Worm (Caenorhabditis elegans) whole organism, L2 larva: ENCODE measurements around the gene ZK666.15.

Experiments
- C34F6.9 ChIP-seq: fragments of 150-350 bp; optimal IDR thresholded peaks from 2 replicates; lab custom pipeline; 2014; ENCODE audit warnings: missing biosample characterization, missing genetic modification characterization
- F13H6.1 ChIP-seq: sonication (generic microtip); optimal IDR thresholded peaks from 2 replicates; lab custom pipeline; 2016; ENCODE audit warnings: missing genetic modification characterization, missing compliant biosample characterization
- R02D3.7 ChIP-seq: fragments of 150-350 bp; optimal IDR thresholded peaks from 2 replicates; lab custom pipeline; 2014; ENCODE audit warnings: missing biosample characterization, missing genetic modification characterization
- Y55F3AM.14 ChIP-seq: fragments of 200-800 bp; sonication (Bioruptor generic); optimal IDR thresholded peaks from 2 replicates; lab custom pipeline; 2018; ENCODE audit warnings: mild to moderate bottlenecking, missing genetic modification characterization, missing compliant biosample characterization
- ZK546.5 ChIP-seq: sonication (generic microtip); optimal IDR thresholded peaks from 2 replicates; lab custom pipeline; 2017; ENCODE audit warnings: missing biosample characterization, missing genetic modification characterization
- aly-2 ChIP-seq: fragments of 150-350 bp; optimal IDR thresholded peaks from 2 replicates; lab custom pipeline; 2014; ENCODE audit warnings: missing biosample characterization, missing genetic modification characterization
- ama-1 ChIP-seq: fragments of 150-350 bp; optimal IDR thresholded peaks from 2 replicates; lab custom pipeline; 2018; ENCODE audit warnings: inconsistent platforms
- blmp-1 ChIP-seq: sonication (generic microtip); optimal IDR thresholded peaks from 2 replicates; lab custom pipeline; 2017; ENCODE audit warnings: missing genetic modification characterization, mild to moderate bottlenecking, missing compliant biosample characterization, antibody characterized with exemption, moderate library complexity; ENCODE audit not compliant: insufficient read depth
- ceh-16 ChIP-seq: fragments of 150-350 bp; optimal IDR thresholded peaks from 2 replicates; lab custom pipeline; 2014; ENCODE audit warnings: missing biosample characterization, missing genetic modification characterization
- crh-2 ChIP-seq: sonication (generic microtip); optimal IDR thresholded peaks from 2 replicates; lab custom pipeline; 2017; ENCODE audit warnings: missing biosample characterization, missing genetic modification characterization
- elt-3 ChIP-seq: sonication (generic microtip); optimal IDR thresholded peaks from 2 replicates; lab custom pipeline; 2017; ENCODE audit warnings: missing biosample characterization, missing genetic modification characterization
- fos-1 ChIP-seq: fragments of 150-350 bp; optimal IDR thresholded peaks from 2 replicates; lab custom pipeline; 2014; ENCODE audit warnings: missing biosample characterization, missing genetic modification characterization
- gmeb-1 ChIP-seq: fragments of 150-350 bp; optimal IDR thresholded peaks from 2 replicates; lab custom pipeline; 2014; ENCODE audit warnings: missing biosample characterization, missing genetic modification characterization
- lin-11 ChIP-seq: fragments of 150-350 bp; sonication (generic microtip); optimal IDR thresholded peaks from 2 replicates; lab custom pipeline; 2014; ENCODE audit warnings: missing biosample characterization, missing genetic modification characterization, inconsistent platforms, mixed read lengths
- lin-13 ChIP-seq: fragments of 150-350 bp; optimal IDR thresholded peaks from 2 replicates; lab custom pipeline; 2014; ENCODE audit warnings: missing biosample characterization, missing genetic modification reagents, missing genetic modification characterization
- lsy-2 ChIP-seq, 2 experiments: fragments of 150-350 bp in 1 of 2; sonication (generic microtip) in 1 of 2; optimal IDR thresholded peaks; 2 replicates each; lab custom pipeline; 2014 to 2017; ENCODE audit warnings: missing biosample characterization in 2 of 2, missing genetic modification characterization in 2 of 2
- mbf-1 ChIP-seq: sonication (generic microtip); optimal IDR thresholded peaks from 2 replicates; lab custom pipeline; 2017; ENCODE audit warnings: missing biosample characterization, missing genetic modification characterization
- mdl-1 ChIP-seq, 2 experiments: fragments of 150-350 bp in 1 of 2; sonication (generic microtip) in 1 of 2; optimal IDR thresholded peaks; 2 replicates each; lab custom pipeline; 2017; ENCODE audit warnings: missing biosample characterization in 2 of 2, missing genetic modification characterization in 2 of 2
- nhr-11 ChIP-seq: fragments of 150-350 bp; optimal IDR thresholded peaks from 2 replicates; lab custom pipeline; 2014; ENCODE audit warnings: missing biosample characterization, missing genetic modification characterization
- nhr-12 ChIP-seq: fragments of 150-350 bp; optimal IDR thresholded peaks from 2 replicates; lab custom pipeline; 2014; ENCODE audit warnings: missing biosample characterization, missing genetic modification characterization
- nhr-129 ChIP-seq: fragments of 150-350 bp; optimal IDR thresholded peaks from 2 replicates; lab custom pipeline; 2014; ENCODE audit warnings: missing biosample characterization, missing genetic modification characterization
- nhr-21 ChIP-seq: fragments of 150-350 bp; optimal IDR thresholded peaks from 2 replicates; lab custom pipeline; 2014; ENCODE audit warnings: missing biosample characterization, missing genetic modification characterization
- nhr-23 ChIP-seq: fragments of 150-350 bp; optimal IDR thresholded peaks from 2 replicates; lab custom pipeline; 2014; ENCODE audit warnings: missing biosample characterization, missing genetic modification reagents, missing genetic modification characterization
- nhr-25 ChIP-seq: fragments of 150-350 bp; sonication (generic microtip); optimal IDR thresholded peaks from 3 replicates; lab custom pipeline; 2014; ENCODE audit warnings: missing biosample characterization, missing genetic modification characterization
- nhr-6 ChIP-seq: fragments of 150-350 bp; optimal IDR thresholded peaks from 2 replicates; lab custom pipeline; 2014; ENCODE audit warnings: missing biosample characterization, missing genetic modification characterization
- nhr-77 ChIP-seq: fragments of 150-350 bp; optimal IDR thresholded peaks from 2 replicates; lab custom pipeline; 2014; ENCODE audit warnings: missing biosample characterization, missing genetic modification characterization
- peb-1 ChIP-seq: fragments of 150-350 bp; optimal IDR thresholded peaks from 2 replicates; lab custom pipeline; 2014; ENCODE audit warnings: missing biosample characterization, missing genetic modification characterization
- sem-4 ChIP-seq: fragments of 150-350 bp; optimal IDR thresholded peaks from 2 replicates; lab custom pipeline; 2014; ENCODE audit warnings: missing biosample characterization, missing genetic modification reagents, missing genetic modification characterization
- sma-3 ChIP-seq: sonication (generic microtip); optimal IDR thresholded peaks from 2 replicates; lab custom pipeline; 2016; ENCODE audit warnings: missing genetic modification reagents, missing genetic modification characterization, missing compliant biosample characterization
- sma-9 ChIP-seq, 2 experiments: fragments of 150-350 bp in 1 of 2; sonication (generic microtip) in 1 of 2; optimal IDR thresholded peaks; 2 replicates each; lab custom pipeline; 2014 to 2016; ENCODE audit warnings: missing genetic modification characterization in 2 of 2, mild to moderate bottlenecking in 1 of 2, missing biosample characterization in 1 of 2, missing compliant biosample characterization in 1 of 2, missing genetic modification reagents in 1 of 2, moderate library complexity in 1 of 2
- snpc-4 ChIP-seq: fragments of 150-350 bp; optimal IDR thresholded peaks from 2 replicates; lab custom pipeline; 2014; ENCODE audit warnings: missing biosample characterization, missing genetic modification characterization
- unc-39 ChIP-seq: fragments of 150-350 bp; optimal IDR thresholded peaks from 2 replicates; lab custom pipeline; 2014; ENCODE audit warnings: missing biosample characterization, missing genetic modification characterization
- unc-55 ChIP-seq: fragments of 150-350 bp; sonication (generic microtip); optimal IDR thresholded peaks from 3 replicates; lab custom pipeline; 2014; ENCODE audit warnings: missing biosample characterization, missing genetic modification reagents, missing genetic modification characterization
- zag-1 ChIP-seq: fragments of 150-350 bp; optimal IDR thresholded peaks from 2 replicates; lab custom pipeline; 2014; ENCODE audit warnings: missing biosample characterization, missing genetic modification characterization
- ztf-1 ChIP-seq: fragments of 200-800 bp; sonication (Bioruptor generic); conservative IDR thresholded peaks from 2 replicates; pipeline ENCODE4 v1.3.6; 2022; ENCODE audit warnings: missing genetic modification characterization, missing compliant biosample characterization
- ztf-11 ChIP-seq: sonication (generic microtip); optimal IDR thresholded peaks from 2 replicates; lab custom pipeline; 2017; ENCODE audit warnings: missing biosample characterization, missing genetic modification characterization
- ztf-4 ChIP-seq: fragments of 150-350 bp; optimal IDR thresholded peaks from 2 replicates; lab custom pipeline; 2014; ENCODE audit warnings: missing biosample characterization, missing genetic modification characterization

ZK666.15 gene

ce11 chrII:10444971-10445707 is 41.7 kb upstream of the ZK666.15 start:
- TF ChIP-seq lsy-2 (tag; optimal IDR thresholded peaks at IDR 0.05; lab: Kevin White, UChicago) (peak in 1 of 2 experiments; percentile 74), snpc-4 (tag; lab: Kevin White, UChicago) (no peak), gmeb-1 (tag; lab: Kevin White, UChicago) (no peak), sma-9 (GFP tag; optimal IDR thresholded peaks at IDR 0.05; lab: Kevin White, UChicago) (peak; percentile 34), sma-9 (tag; optimal IDR thresholded peaks at IDR 0.05; lab: Kevin White, UChicago) (no peak), nhr-129 (tag; lab: Kevin White, UChicago) (peak; percentile 22), F13H6.1 (tag; lab: Kevin White, UChicago) (peak; percentile 16), mbf-1 (no peak)

DNA sequence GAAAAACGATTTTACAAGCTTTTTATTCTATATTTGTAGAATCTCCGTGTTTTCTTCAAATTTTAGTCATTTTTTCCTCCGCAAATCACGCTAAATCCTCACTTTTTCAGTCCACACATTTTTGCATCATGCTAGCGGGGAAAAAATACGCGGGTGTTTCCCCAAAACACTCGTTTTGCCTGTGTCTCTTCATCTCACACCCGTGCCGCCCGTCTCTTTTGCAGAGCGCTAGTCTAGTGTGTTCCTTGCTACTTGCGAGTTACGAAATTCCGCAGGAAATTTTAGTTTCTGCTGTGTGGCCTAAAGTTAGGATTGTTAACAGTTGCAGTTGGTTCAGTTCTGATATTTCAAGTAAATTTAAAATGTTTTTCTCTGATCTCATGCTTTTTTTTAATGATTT is 41.1 kb upstream of the ZK666.15 start:
- peak; percentile 63 for TF ChIP-seq nhr-11
- no peak for TF ChIP-seq ztf-11 (tag; lab: Kevin White, UChicago)
- peak; percentile 15 to 23 for TF ChIP-seq mdl-1 (tag; optimal IDR thresholded peaks at IDR 0.05; lab: Kevin White, UChicago)
- TF ChIP-seq nhr-23 (tag; lab: Kevin White, UChicago): no peak
- no peak for TF ChIP-seq aly-2 (tag; lab: Kevin White, UChicago)
- peak; percentile 83 for TF ChIP-seq sma-9 (GFP tag; optimal IDR thresholded peaks at IDR 0.05; lab: Kevin White, UChicago)
- no peak for TF ChIP-seq sma-9 (tag; optimal IDR thresholded peaks at IDR 0.05; lab: Kevin White, UChicago)
- TF ChIP-seq lin-13 (GFP tag; lab: Kevin White, UChicago): no peak
- TF ChIP-seq unc-39 (tag; lab: Kevin White, UChicago): no peak
- TF ChIP-seq fos-1: peak; percentile 56
- TF ChIP-seq gmeb-1 (tag; lab: Kevin White, UChicago): peak; percentile 7
- no peak for TF ChIP-seq zag-1 (tag; lab: Kevin White, UChicago)
- TF ChIP-seq elt-3 (tag; lab: Kevin White, UChicago): no peak
- peak; percentile 97 for TF ChIP-seq nhr-129 (tag; lab: Kevin White, UChicago)
- TF ChIP-seq lsy-2 (tag; optimal IDR thresholded peaks at IDR 0.05; lab: Kevin White, UChicago): peak in 1 of 2 experiments; percentile 7
- no peak for TF ChIP-seq Y55F3AM.14 (GFP tag; lab: Kevin White, UChicago)
- peak; percentile 22 for TF ChIP-seq C34F6.9
- peak; percentile 43 for TF ChIP-seq ama-1 (lab: Kevin White, UChicago)
- TF ChIP-seq lin-11: peak; percentile 17
- peak; percentile 32 for TF ChIP-seq unc-55

ce11 chrII:10446300-10446699 is 40.5 kb upstream of the ZK666.15 start:
- TF ChIP-seq nhr-6 (tag; lab: Kevin White, UChicago) (peak; percentile 48), sma-3 (GFP tag; lab: Kevin White, UChicago) (peak; percentile 41), crh-2 (tag; lab: Kevin White, UChicago) (peak; percentile 59), nhr-12 (no peak), snpc-4 (tag; lab: Kevin White, UChicago) (no peak), R02D3.7 (no peak), gmeb-1 (tag; lab: Kevin White, UChicago) (no peak), sem-4 (tag; lab: Kevin White, UChicago) (peak; percentile 21), C34F6.9 (peak; percentile 15), ztf-1 (GFP tag; lab: Robert Waterston, UW) (no peak), ama-1 (lab: Kevin White, UChicago) (peak; percentile 54), mbf-1 (no peak), ztf-4 (tag; lab: Kevin White, UChicago) (peak; percentile 43), fos-1 (no peak), Y55F3AM.14 (GFP tag; lab: Kevin White, UChicago) (no peak), blmp-1 (tag; lab: Kevin White, UChicago) (peak; percentile 61), ztf-11 (tag; lab: Kevin White, UChicago) (no peak), lsy-2 (tag; optimal IDR thresholded peaks at IDR 0.05; lab: Kevin White, UChicago) (peak in 1 of 2 experiments; percentile 19), nhr-21 (peak; percentile 48), peb-1 (tag; lab: Kevin White, UChicago) (no peak), nhr-77 (tag; lab: Kevin White, UChicago) (no peak), nhr-129 (tag; lab: Kevin White, UChicago) (peak; percentile 83), nhr-25 (tag; lab: Kevin White, UChicago) (peak; percentile 23), ceh-16 (tag; lab: Kevin White, UChicago) (no peak), ZK546.5 (tag; lab: Kevin White, UChicago) (no peak), sma-9 (GFP tag; optimal IDR thresholded peaks at IDR 0.05; lab: Kevin White, UChicago) (peak; percentile 86), sma-9 (tag; optimal IDR thresholded peaks at IDR 0.05; lab: Kevin White, UChicago) (no peak)
